Worm (Caenorhabditis elegans) whole organism, L1 larva: ENCODE results near the gene Y73B6BL.270.

Experiments used
- ama-1 ChIP-seq: fragments of 150-350 bp; optimal IDR thresholded peaks from 2 replicates; lab custom pipeline; 2014
- nhr-20 ChIP-seq: sonication (generic microtip); optimal IDR thresholded peaks from 2 replicates; lab custom pipeline; 2016; ENCODE audit warnings: mild to moderate bottlenecking, missing genetic modification characterization, missing compliant biosample characterization

DNA sequence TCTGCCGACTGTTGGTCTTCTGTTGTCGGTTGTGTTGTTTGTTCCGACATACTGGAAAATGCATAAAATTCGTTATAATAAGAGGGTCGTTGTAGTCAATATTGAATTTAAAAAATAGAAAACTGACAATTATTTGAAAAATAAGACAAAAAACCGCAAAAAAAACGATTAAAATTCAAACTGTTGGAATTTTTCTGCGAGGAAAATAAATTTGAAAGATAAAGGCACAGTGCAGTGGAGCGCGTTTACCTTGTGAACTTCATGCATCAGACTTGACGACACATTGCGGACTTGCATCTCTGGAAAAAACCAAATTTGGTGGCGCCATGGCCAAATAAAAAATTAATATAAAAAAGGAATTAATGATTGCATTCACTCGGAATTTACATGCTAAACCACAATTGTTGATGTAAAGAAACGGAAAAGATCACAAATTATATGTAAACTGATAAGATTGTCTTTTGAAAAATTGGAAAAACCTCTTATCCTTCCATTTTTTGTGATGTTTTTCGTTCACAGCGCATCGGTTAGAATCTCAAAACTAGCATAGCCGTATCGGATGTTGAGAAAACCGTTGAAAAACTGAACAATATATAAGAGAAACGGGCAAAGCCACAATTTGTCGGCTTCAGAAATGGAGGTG, 11.4 kb downstream of the Y73B6BL.270 start, which contains the start of the genes hrpf-2 and bli-6:
- no peak for TF ChIP-seq ama-1 (lab: Kevin White, UChicago)
- peak; percentile 78 for TF ChIP-seq nhr-20 (tag; lab: Kevin White, UChicago)
